Worm (Caenorhabditis elegans) whole organism, young adult: ENCODE results near the gene pqn-87.

Experiments used
- B0261.1 ChIP-seq: sonication (generic microtip); optimal IDR thresholded peaks from 2 replicates; lab custom pipeline; 2016; ENCODE audit warnings: mild to moderate bottlenecking, missing genetic modification characterization, moderate library complexity, missing compliant biosample characterization
- F22D6.2 ChIP-seq: sonication (generic microtip); optimal IDR thresholded peaks from 2 replicates; lab custom pipeline; 2016; ENCODE audit warnings: mild to moderate bottlenecking, missing genetic modification characterization, missing compliant biosample characterization
- F33H1.4 ChIP-seq: fragments of 200-800 bp; sonication (Bioruptor generic); IDR thresholded peaks from 2 replicates; pipeline ENCODE4 v1.3.6; 2022; ENCODE audit warnings: missing genetic modification reagents, missing genetic modification characterization, missing compliant biosample characterization
- F37B4.10 ChIP-seq: fragments of 200-800 bp; sonication (Bioruptor generic); IDR thresholded peaks from 2 replicates; pipeline ENCODE4 v1.3.6; 2022; ENCODE audit warnings: missing genetic modification characterization, missing compliant biosample characterization
- F49E8.2 ChIP-seq: sonication (generic microtip); optimal IDR thresholded peaks from 3 replicates; lab custom pipeline; 2017; ENCODE audit warnings: missing genetic modification characterization, mild to moderate bottlenecking, missing compliant biosample characterization, antibody characterized with exemption, moderate library complexity; ENCODE audit not compliant: insufficient read depth
- aptf-3 ChIP-seq: fragments of 200-800 bp; sonication (Bioruptor generic); IDR thresholded peaks from 2 replicates; pipeline ENCODE4 v1.3.6; 2022; ENCODE audit warnings: missing genetic modification characterization, missing compliant biosample characterization
- athp-1 ChIP-seq: sonication (generic microtip); optimal IDR thresholded peaks from 2 replicates; lab custom pipeline; 2017; ENCODE audit warnings: mild to moderate bottlenecking, missing genetic modification characterization, missing compliant biosample characterization
- attf-5 ChIP-seq: fragments of 200-800 bp; sonication (Bioruptor generic); optimal IDR thresholded peaks from 2 replicates; lab custom pipeline; 2018; ENCODE audit warnings: mild to moderate bottlenecking, missing genetic modification characterization, missing compliant biosample characterization
- ceh-100 ChIP-seq: fragments of 200-800 bp; sonication (Bioruptor generic); IDR thresholded peaks from 2 replicates; pipeline ENCODE4 v1.3.6; 2022; ENCODE audit warnings: missing genetic modification reagents, missing genetic modification characterization, missing compliant biosample characterization
- chd-7 ChIP-seq: sonication (generic microtip); optimal IDR thresholded peaks from 2 replicates; lab custom pipeline; 2016; ENCODE audit warnings: mild to moderate bottlenecking, missing genetic modification characterization, moderate library complexity, missing compliant biosample characterization
- dpff-1 ChIP-seq: sonication (generic microtip); optimal IDR thresholded peaks from 2 replicates; lab custom pipeline; 2017; ENCODE audit warnings: mild to moderate bottlenecking, missing genetic modification characterization, missing compliant biosample characterization
- egl-18 ChIP-seq: fragments of 200-800 bp; sonication (Bioruptor generic); IDR thresholded peaks from 2 replicates; pipeline ENCODE4 v1.3.6; 2022; ENCODE audit warnings: missing genetic modification reagents, missing genetic modification characterization, missing compliant biosample characterization
- egrh-3 ChIP-seq: fragments of 200-800 bp; sonication (Bioruptor generic); IDR thresholded peaks from 2 replicates; pipeline ENCODE4 v1.3.6; 2022; ENCODE audit warnings: missing genetic modification reagents, missing genetic modification characterization, missing compliant biosample characterization
- ekl-4 ChIP-seq: fragments of 200-800 bp; sonication (Bioruptor generic); IDR thresholded peaks from 2 replicates; pipeline ENCODE4 v1.3.6; 2022; ENCODE audit warnings: missing genetic modification reagents, missing genetic modification characterization, missing compliant biosample characterization
- ets-4 ChIP-seq: fragments of 200-800 bp; sonication (Bioruptor generic); optimal IDR thresholded peaks from 2 replicates; lab custom pipeline; 2018; ENCODE audit warnings: mild to moderate bottlenecking, missing genetic modification characterization, missing compliant biosample characterization
- gei-17 ChIP-seq: fragments of 200-800 bp; sonication (Bioruptor generic); optimal IDR thresholded peaks from 2 replicates; lab custom pipeline; 2018; ENCODE audit warnings: mild to moderate bottlenecking, missing genetic modification characterization, missing compliant biosample characterization
- hlh-26 ChIP-seq: fragments of 200-800 bp; sonication (Bioruptor generic); conservative IDR thresholded peaks from 2 replicates; pipeline ENCODE4 v1.3.6; 2022; ENCODE audit warnings: missing genetic modification reagents, missing genetic modification characterization, missing compliant biosample characterization
- hmg-1.2 ChIP-seq: fragments of 200-800 bp; sonication (Bioruptor generic); IDR thresholded peaks from 2 replicates; pipeline ENCODE4 v1.3.6; 2022; ENCODE audit warnings: missing genetic modification reagents, missing genetic modification characterization, missing compliant biosample characterization
- let-607 ChIP-seq, 2 experiments: fragments of 200-800 bp in 1 of 2; sonication (Bioruptor generic) in 1 of 2; sonication (generic microtip) in 1 of 2; optimal IDR thresholded peaks; 2 replicates each; lab custom pipeline; 2016 to 2018; ENCODE audit warnings: mild to moderate bottlenecking in 2 of 2, missing compliant biosample characterization in 2 of 2, missing genetic modification characterization in 2 of 2, moderate library complexity in 2 of 2, missing genotype in 1 of 2
- lin-40 ChIP-seq: sonication (generic microtip); optimal IDR thresholded peaks from 2 replicates; lab custom pipeline; 2016; ENCODE audit warnings: missing genetic modification characterization, mild to moderate bottlenecking, missing compliant biosample characterization, missing genotype, missing genetic modification reagents
- madf-3 ChIP-seq: fragments of 200-800 bp; sonication (Bioruptor generic); IDR thresholded peaks from 2 replicates; pipeline ENCODE4 v1.3.6; 2022; ENCODE audit warnings: missing genetic modification reagents, missing genetic modification characterization, missing compliant biosample characterization
- madf-6 ChIP-seq: fragments of 200-800 bp; sonication (Bioruptor generic); IDR thresholded peaks from 2 replicates; pipeline ENCODE4 v1.3.6; 2022; ENCODE audit warnings: missing genetic modification reagents, missing genetic modification characterization, missing compliant biosample characterization
- nfya-2 ChIP-seq: fragments of 200-800 bp; sonication (Bioruptor generic); IDR thresholded peaks from 2 replicates; pipeline ENCODE4 v1.3.6; 2022; ENCODE audit warnings: missing genetic modification reagents, missing genetic modification characterization, missing compliant biosample characterization
- nhr-80 ChIP-seq: sonication (generic microtip); optimal IDR thresholded peaks from 2 replicates; lab custom pipeline; 2016; ENCODE audit warnings: missing genetic modification characterization, missing compliant biosample characterization
- nhr-90 ChIP-seq: sonication (generic microtip); optimal IDR thresholded peaks from 2 replicates; lab custom pipeline; 2016; ENCODE audit warnings: missing genotype, mild to moderate bottlenecking, missing genetic modification characterization, missing compliant biosample characterization
- rec-8 ChIP-seq, 2 experiments: sonication (generic microtip); optimal IDR thresholded peaks; 2 replicates each; lab custom pipeline; 2016; ENCODE audit warnings: mild to moderate bottlenecking in 2 of 2, missing genetic modification characterization in 2 of 2, missing genetic modification reagents in 2 of 2, missing genotype in 2 of 2, missing biosample characterization in 1 of 2, missing compliant biosample characterization in 1 of 2, moderate library complexity in 1 of 2
- snpc-3.4 ChIP-seq: sonication (generic microtip); optimal IDR thresholded peaks from 2 replicates; lab custom pipeline; 2017; ENCODE audit warnings: missing genetic modification characterization, mild to moderate bottlenecking, missing compliant biosample characterization, antibody characterized with exemption, moderate library complexity, missing genotype, missing genetic modification reagents
- snpc-4 ChIP-seq, 5 experiments: fragments of 150-350 bp in 1 of 5; sonication (generic microtip) in 4 of 5; optimal IDR thresholded peaks; 2 replicates each; lab custom pipeline; 2014 to 2018; ENCODE audit warnings: missing genetic modification characterization in 5 of 5, missing biosample characterization in 3 of 5, antibody characterized with exemption in 2 of 5, mild to moderate bottlenecking in 2 of 5, missing compliant biosample characterization in 2 of 5, missing genotype in 2 of 5, moderate library complexity in 2 of 5, missing genetic modification reagents in 1 of 5
- sptf-2 ChIP-seq: fragments of 200-800 bp; sonication (Bioruptor generic); optimal IDR thresholded peaks from 2 replicates; lab custom pipeline; 2018; ENCODE audit warnings: mild to moderate bottlenecking, missing genetic modification characterization, missing compliant biosample characterization
- tbx-9 ChIP-seq: sonication (generic microtip); optimal IDR thresholded peaks from 2 replicates; lab custom pipeline; 2016; ENCODE audit warnings: borderline replicate concordance, missing genetic modification characterization, inconsistent platforms, missing compliant biosample characterization
- unc-62 ChIP-seq: fragments of 150-350 bp; optimal IDR thresholded peaks from 2 replicates; lab custom pipeline; 2014; ENCODE audit warnings: missing biosample characterization, missing genetic modification reagents, missing genetic modification characterization
- ztf-25 ChIP-seq: fragments of 200-800 bp; sonication (Bioruptor generic); IDR thresholded peaks from 2 replicates; pipeline ENCODE4 v1.3.6; 2022; ENCODE audit warnings: missing genetic modification reagents, missing genetic modification characterization, missing compliant biosample characterization
- ztf-28 ChIP-seq: fragments of 200-800 bp; sonication (Bioruptor generic); IDR thresholded peaks from 2 replicates; pipeline ENCODE4 v1.3.6; 2022; ENCODE audit warnings: missing genetic modification reagents, missing genetic modification characterization, missing compliant biosample characterization

pqn-87 gene

DNA sequence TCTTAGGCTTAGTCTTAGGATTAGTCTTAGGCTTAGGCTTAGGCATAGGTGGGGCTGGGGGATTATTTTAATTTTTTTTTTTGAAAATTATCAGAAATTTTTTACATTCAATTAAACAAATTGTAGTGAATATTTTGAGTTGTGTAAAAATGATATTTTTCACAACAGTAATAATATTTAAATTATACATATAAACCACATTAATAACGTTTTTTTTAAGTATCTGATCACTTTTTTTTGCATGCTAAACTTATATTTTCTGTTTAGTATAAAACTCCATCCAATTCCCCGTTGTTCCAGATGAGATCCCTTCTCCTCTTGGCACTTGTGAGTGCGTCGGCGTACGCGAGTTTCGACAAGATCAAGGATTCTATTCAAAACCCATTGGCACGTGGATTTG, 15.2 kb upstream of the pqn-87 start, which contains the start of gene txdc-12.1 (continued):
- no peak for TF ChIP-seq ekl-4
- TF ChIP-seq, all 124 proteins: peak for 0

DNA sequence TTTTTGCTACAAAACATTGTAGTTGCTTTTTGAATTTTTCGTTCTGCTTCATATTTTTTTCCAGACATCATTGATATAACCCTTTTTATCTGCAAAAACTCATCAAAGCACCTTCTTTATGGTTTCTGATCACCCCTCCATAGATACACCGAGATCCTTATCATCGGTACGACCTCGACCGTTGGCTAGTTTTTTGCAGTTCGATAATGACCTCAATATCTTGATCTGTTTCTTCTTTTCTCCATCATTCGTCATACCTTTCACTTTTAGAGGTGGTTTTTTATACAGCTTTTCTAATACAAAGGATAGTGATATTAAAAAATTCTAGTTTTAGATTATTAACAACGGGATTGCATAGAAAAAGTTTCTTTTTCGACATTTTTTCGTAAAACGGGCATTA, 14.6 kb upstream of the pqn-87 start:
- TF ChIP-seq hlh-26 (GFP tag; lab: Robert Waterston, UW) (no peak), athp-1 (tag; lab: Kevin White, UChicago) (no peak), rec-8 (tag; optimal IDR thresholded peaks at IDR 0.05; lab: Kevin White, UChicago) (no peak), ets-4 (no peak), F22D6.2 (tag; lab: Kevin White, UChicago) (no peak), ztf-28 (GFP tag; lab: Robert Waterston, UW) (no peak), gei-17 (no peak), hmg-1.2 (no peak), unc-62 (no peak), tbx-9 (tag; lab: Kevin White, UChicago) (no peak), B0261.1 (tag; lab: Kevin White, UChicago) (no peak), ekl-4 (no peak), F49E8.2 (tag; lab: Kevin White, UChicago) (no peak), snpc-4 (GFP tag; optimal IDR thresholded peaks at IDR 0.05; lab: Kevin White, UChicago) (no peak), snpc-4 (tag; optimal IDR thresholded peaks at IDR 0.05; lab: Kevin White, UChicago) (no peak), madf-3 (GFP tag; lab: Robert Waterston, UW) (no peak), ztf-25 (GFP tag; lab: Robert Waterston, UW) (no peak), dpff-1 (tag; lab: Kevin White, UChicago) (no peak)

DNA sequence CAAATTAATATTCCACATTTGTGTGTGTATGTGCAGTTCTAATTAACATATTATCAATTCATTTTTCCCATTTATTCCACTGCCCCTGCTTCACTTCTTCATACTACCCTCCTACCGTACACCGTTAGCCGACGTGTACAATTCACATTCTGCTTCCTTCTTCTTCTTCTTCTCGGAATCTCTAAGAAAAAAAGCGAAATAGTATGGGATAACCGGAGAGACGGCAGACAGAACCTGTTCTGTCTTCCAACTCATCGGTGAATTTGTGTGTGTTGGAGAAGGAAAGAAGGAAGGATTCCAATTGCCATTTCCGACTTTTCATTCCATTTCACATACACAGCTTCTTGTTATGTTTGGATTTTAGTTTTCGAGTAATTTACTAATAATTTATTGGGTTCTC, 12.7 kb upstream of the pqn-87 start:
- TF ChIP-seq egrh-3 (GFP tag; lab: Robert Waterston, UW) (no peak), let-607 (tag; optimal IDR thresholded peaks at IDR 0.05; lab: Kevin White, UChicago) (peak in 1 of 2 experiments; percentile 78), aptf-3 (no peak), nhr-90 (tag; lab: Kevin White, UChicago) (no peak), ztf-25 (GFP tag; lab: Robert Waterston, UW) (no peak), madf-6 (GFP tag; lab: Robert Waterston, UW) (no peak)

DNA sequence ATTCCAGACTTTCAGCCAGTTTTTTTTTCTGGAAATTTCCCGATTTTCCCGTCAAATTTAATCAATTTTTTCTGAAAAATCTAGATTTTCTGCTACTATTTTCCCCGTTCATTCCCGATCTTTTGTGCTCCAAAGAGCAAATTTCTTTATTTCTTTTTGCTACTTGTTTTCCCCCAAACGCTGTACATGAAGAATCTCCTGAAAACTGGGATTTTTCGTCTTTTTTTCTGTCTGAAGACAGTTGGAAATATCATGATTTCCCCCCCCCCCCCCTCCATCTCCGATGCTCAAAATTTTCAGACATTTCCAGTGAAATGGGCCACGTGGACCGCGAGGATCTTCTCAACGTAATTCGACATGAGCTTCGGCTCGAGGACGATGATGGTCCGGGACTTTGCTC, 3.1 kb upstream of the pqn-87 start, which contains the start of gene sinh-1:
sinh-1 (plus strand) TSS at position 301 of the 400 bp plus-strand sequence.
- no peak for TF ChIP-seq chd-7
- no peak for TF ChIP-seq snpc-3.4
- no peak for TF ChIP-seq egl-18 (GFP tag; lab: Robert Waterston, UW)
- no peak for TF ChIP-seq nfya-2 (GFP tag; lab: Robert Waterston, UW)
- TF ChIP-seq attf-5, result no peak
- TF ChIP-seq lin-40 (tag; lab: Kevin White, UChicago), result no peak
- TF ChIP-seq F37B4.10 (GFP tag; lab: Robert Waterston, UW), result no peak
- TF ChIP-seq dpff-1 (tag; lab: Kevin White, UChicago), result no peak
- TF ChIP-seq nhr-80 (tag; lab: Kevin White, UChicago), result no peak
- no peak for TF ChIP-seq sptf-2 (GFP tag; lab: Kevin White, UChicago)
- no peak for TF ChIP-seq snpc-4 (GFP tag; optimal IDR thresholded peaks at IDR 0.05; lab: Kevin White, UChicago)
- no peak for TF ChIP-seq snpc-4 (tag; optimal IDR thresholded peaks at IDR 0.05; lab: Kevin White, UChicago)
- TF ChIP-seq F33H1.4, result no peak
- TF ChIP-seq F49E8.2 (tag; lab: Kevin White, UChicago), result no peak
- no peak for TF ChIP-seq ceh-100 (GFP tag; lab: Robert Waterston, UW)
- TF ChIP-seq, all 124 proteins: peak for 0
